Worm (Caenorhabditis elegans) whole organism, early embryonic: ENCODE data around the gene sdz-12.

Experiments
- ama-1 ChIP-seq: fragments of 150-350 bp; optimal IDR thresholded peaks from 2 replicates; lab custom pipeline; 2014
- flt-1 ChIP-seq: fragments of 200-800 bp; sonication (Bioruptor generic); IDR thresholded peaks from 2 replicates; pipeline ENCODE4 v1.3.6; 2022; ENCODE audit warnings: missing genetic modification characterization, missing compliant biosample characterization
- hmg-4 ChIP-seq: fragments of 200-800 bp; sonication (Bioruptor generic); optimal IDR thresholded peaks from 2 replicates; lab custom pipeline; 2018; ENCODE audit warnings: mild to moderate bottlenecking, missing genetic modification characterization, missing compliant biosample characterization
- pes-1 ChIP-seq: fragments of 200-800 bp; sonication (Bioruptor generic); IDR thresholded peaks from 2 replicates; pipeline ENCODE4 v1.3.6; 2022; ENCODE audit warnings: missing genetic modification reagents, missing genetic modification characterization, missing compliant biosample characterization

ce11 chrII:3731723-3732122 lies at the start of gene sdz-12, which contains the start of gene bath-31:
- TF ChIP-seq hmg-4 (GFP tag; lab: Kevin White, UChicago) (no peak), ama-1 (lab: Kevin White, UChicago) (no peak), flt-1 (GFP tag; lab: Robert Waterston, UW) (no peak), pes-1 (GFP tag; lab: Robert Waterston, UW) (no peak)
